Worm (Caenorhabditis elegans): Measurements from ENCODE around the gene K02D3.2.

K02D3.2 gene

DNA sequence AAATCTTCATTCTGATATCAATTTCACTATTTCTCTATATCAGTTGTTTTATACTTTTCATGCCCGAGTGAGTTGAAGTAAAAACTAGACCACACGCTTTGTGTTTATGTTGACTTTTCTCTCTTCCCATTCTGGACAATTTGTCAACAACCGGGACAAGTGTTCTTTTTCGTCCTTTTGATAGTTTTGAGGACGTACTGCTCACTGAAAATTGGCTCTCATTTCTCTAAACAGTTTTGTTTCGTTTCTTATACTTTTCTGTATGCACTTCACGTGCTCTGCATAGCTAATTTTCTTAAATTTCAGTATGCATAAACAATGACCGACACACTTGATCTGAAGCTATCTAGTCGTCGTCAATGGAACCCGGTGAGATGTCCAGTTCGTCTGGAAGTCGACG is 24.2 kb downstream of the K02D3.2 start, which contains the start of gene adm-2:
TSS of gene adm-2 (plus strand) at position 301 of the 400 bp plus-strand sequence.
- no peak for TF ChIP-seq Y56A3A.18 (GFP tag; IDR thresholded peaks at IDR 0.05)
- TF ChIP-seq nfyb-1 (GFP tag; IDR thresholded peaks at IDR 0.05) = no peak
- TF ChIP-seq cebp-1 (GFP tag; IDR thresholded peaks at IDR 0.05) = no peak
- no peak for TF ChIP-seq cebp-1 (tag; optimal IDR thresholded peaks at IDR 0.05)
- no peak for TF ChIP-seq ztf-18 (tag; optimal IDR thresholded peaks at IDR 0.05)
- no peak for TF ChIP-seq C17E4.6 (GFP tag; IDR thresholded peaks at IDR 0.05)
- TF ChIP-seq Y53G8AR.9 (GFP tag; conservative IDR thresholded peaks at IDR 0.05) = no peak
- no peak for TF ChIP-seq egrh-3 (GFP tag; IDR thresholded peaks at IDR 0.05)
- no peak for TF ChIP-seq snpc-1.1 (tag; optimal IDR thresholded peaks at IDR 0.05; ENCODE audit: insufficient read depth)
- TF ChIP-seq F39B2.1 (GFP tag; IDR thresholded peaks at IDR 0.05) = no peak
- TF ChIP-seq Y95B8A.8 (GFP tag; IDR thresholded peaks at IDR 0.05) = no peak
- no peak for TF ChIP-seq aptf-2 (GFP tag; conservative IDR thresholded peaks at IDR 0.05)
- no peak for TF ChIP-seq somi-1 (GFP tag; optimal IDR thresholded peaks at IDR 0.05)

ce11 chrX:13687111-13687512 is 24.7 kb downstream of the K02D3.2 start:
- TF ChIP-seq pbrm-1 (GFP tag; IDR thresholded peaks at IDR 0.05) (peak; percentile 50; the same call in 1 of the 2 replicates), rcor-1 (GFP tag; IDR thresholded peaks at IDR 0.05) (peak; percentile 14; the same call in 1 of the 2 replicates), F57A8.1 (GFP tag; optimal IDR thresholded peaks at IDR 0.05) (no peak), nhr-179 (tag; optimal IDR thresholded peaks at IDR 0.05) (no peak), ztf-25 (GFP tag; IDR thresholded peaks at IDR 0.05) (no peak), F57C9.4 (tag; optimal IDR thresholded peaks at IDR 0.05) (no peak), egl-44 (GFP tag; IDR thresholded peaks at IDR 0.05) (0 out of 2 replicates have a peak, but pooled peaks have one; percentile 42), snpc-3.4 (tag; optimal IDR thresholded peaks at IDR 0.05) (no peak), snpc-1.3 (tag; optimal IDR thresholded peaks at IDR 0.05; ENCODE audit: insufficient read depth) (no peak), ceh-91 (GFP tag; IDR thresholded peaks at IDR 0.05) (no peak), B0336.3 (GFP tag; IDR thresholded peaks at IDR 0.05) (no peak), nfyb-1 (GFP tag; IDR thresholded peaks at IDR 0.05) (peak; percentile 42; the same call in 1 of the 2 replicates), bed-1 (GFP tag; IDR thresholded peaks at IDR 0.05) (no peak), B0019.2 (GFP tag; conservative IDR thresholded peaks at IDR 0.05) (no peak), ekl-4 (GFP tag; IDR thresholded peaks at IDR 0.05) (no peak), akir-1 (GFP tag; optimal IDR thresholded peaks at IDR 0.05) (no peak), ztf-18 (tag; optimal IDR thresholded peaks at IDR 0.05) (peak; percentile 16), gei-17 (GFP tag; optimal IDR thresholded peaks at IDR 0.05) (peak; percentile 22), pha-4 (tag; optimal IDR thresholded peaks at IDR 0.05) (no peak), madf-3 (GFP tag; IDR thresholded peaks at IDR 0.05) (no peak), tbp1 (GFP tag; optimal IDR thresholded peaks at IDR 0.05) (peak; percentile 10), attf-6 (GFP tag; IDR thresholded peaks at IDR 0.05) (no peak), ztf-3 (GFP tag; optimal IDR thresholded peaks at IDR 0.05) (no peak), madf-8 (GFP tag; conservative IDR thresholded peaks at IDR 0.05) (no peak), ceh-100 (GFP tag; IDR thresholded peaks at IDR 0.05) (no peak), dox-1 (GFP tag; IDR thresholded peaks at IDR 0.05) (peak; percentile 77; the same call in 1 of the 2 replicates), nfya-2 (GFP tag; IDR thresholded peaks at IDR 0.05) (no peak), Y67H2A.10 (GFP tag; conservative IDR thresholded peaks at IDR 0.05) (no peak), rpc-1 (optimal IDR thresholded peaks at IDR 0.05) (no peak), rpc-1 (tag; optimal IDR thresholded peaks at IDR 0.05) (no peak), zim-3 (tag; optimal IDR thresholded peaks at IDR 0.05) (no peak), F22D6.2 (tag; optimal IDR thresholded peaks at IDR 0.05) (no peak), mes-4 (tag; optimal IDR thresholded peaks at IDR 0.05) (no peak), C06A6.2 (GFP tag; conservative IDR thresholded peaks at IDR 0.05) (0 out of 2 replicates have a peak, but pooled peaks have one; percentile 27), hmg-1.2 (GFP tag; IDR thresholded peaks at IDR 0.05) (peak; percentile 91), attf-5 (GFP tag; optimal IDR thresholded peaks at IDR 0.05) (peak; percentile 55), ceh-27 (GFP tag; optimal IDR thresholded peaks at IDR 0.05) (peak; percentile 74)

Measured in whole organism, young adult.